Worm (Caenorhabditis elegans): ENCODE data around the gene edg-1.

- TF ChIP-seq ama-1 (optimal IDR thresholded peaks at IDR 0.05) (no peak), hnd-1 (tag; optimal IDR thresholded peaks at IDR 0.05) (no peak), scrt-1 (GFP tag; IDR thresholded peaks at IDR 0.05) (no peak), F13C5.2 (tag; optimal IDR thresholded peaks at IDR 0.05) (no peak), ets-7 (tag; optimal IDR thresholded peaks at IDR 0.05) (no peak), tbx-11 (GFP tag; IDR thresholded peaks at IDR 0.05) (no peak), pes-1 (GFP tag; IDR thresholded peaks at IDR 0.05) (no peak), tbx-37 (GFP tag; conservative IDR thresholded peaks at IDR 0.05) (no peak), tra-4 (tag; optimal IDR thresholded peaks at IDR 0.05) (no peak)
These were observed 15.6 kb upstream of the edg-1 start for ce11 chrIV:11304970-11305369.
